Fruit fly (Drosophila melanogaster): ENCODE data around the gene bnl.

dm6 chr3R:19863979-19864775, 27.6 kb upstream of the bnl start, which contains the start of the genes CG4572 and CG4686:
- TF ChIP-seq Hr96 (GFP tag; optimal IDR thresholded peaks at IDR 0.05) (peak; percentile 91), CG7101 (tag; optimal IDR thresholded peaks at IDR 0.05) (peak; percentile 77), CG5204 (GFP tag; optimal IDR thresholded peaks at IDR 0.05) (peak; percentile 90), Crg-1 (GFP tag; optimal IDR thresholded peaks at IDR 0.05) (peak; percentile 82), CG7045 (GFP tag; optimal IDR thresholded peaks at IDR 0.05) (peak; percentile 88), kay (GFP tag; ENCODE audit: borderline replicate concordance) (no peak), Mnt (GFP tag; optimal IDR thresholded peaks at IDR 0.05) (peak; percentile 55), pad (GFP tag; optimal IDR thresholded peaks at IDR 0.05) (peak; percentile 69), cnc (optimal IDR thresholded peaks at IDR 0.05) (peak; percentile 84 to 96), toe (GFP tag; optimal IDR thresholded peaks at IDR 0.05) (peak; percentile 77)

All from whole organism, adult.